Worm (Caenorhabditis elegans) whole organism, L2 larva: ENCODE data around the gene ztf-14.

ENCODE experiments used
- ZK546.5 ChIP-seq: sonication (generic microtip); optimal IDR thresholded peaks from 2 replicates; lab custom pipeline; 2017; ENCODE audit warnings: missing biosample characterization, missing genetic modification characterization
- alr-1 ChIP-seq: fragments of 150-350 bp; optimal IDR thresholded peaks from 2 replicates; lab custom pipeline; 2014; ENCODE audit warnings: missing biosample characterization, missing genetic modification characterization
- aly-2 ChIP-seq: fragments of 150-350 bp; optimal IDR thresholded peaks from 2 replicates; lab custom pipeline; 2014; ENCODE audit warnings: missing biosample characterization, missing genetic modification characterization
- ama-1 ChIP-seq: fragments of 150-350 bp; optimal IDR thresholded peaks from 2 replicates; lab custom pipeline; 2018; ENCODE audit warnings: inconsistent platforms
- ceh-82 ChIP-seq: fragments of 150-350 bp; optimal IDR thresholded peaks from 2 replicates; lab custom pipeline; 2014; ENCODE audit warnings: missing biosample characterization, missing genetic modification characterization
- nhr-10 ChIP-seq: sonication (generic microtip); optimal IDR thresholded peaks from 2 replicates; lab custom pipeline; 2017; ENCODE audit warnings: missing biosample characterization, missing genetic modification characterization
- nhr-12 ChIP-seq: fragments of 150-350 bp; optimal IDR thresholded peaks from 2 replicates; lab custom pipeline; 2014; ENCODE audit warnings: missing biosample characterization, missing genetic modification characterization
- nhr-21 ChIP-seq: fragments of 150-350 bp; optimal IDR thresholded peaks from 2 replicates; lab custom pipeline; 2014; ENCODE audit warnings: missing biosample characterization, missing genetic modification characterization
- nhr-237 ChIP-seq: fragments of 150-350 bp; optimal IDR thresholded peaks from 2 replicates; lab custom pipeline; 2014; ENCODE audit warnings: missing biosample characterization, missing genetic modification characterization
- skn-1 ChIP-seq: sonication (generic microtip); optimal IDR thresholded peaks from 2 replicates; lab custom pipeline; 2017; ENCODE audit warnings: missing biosample characterization, missing genetic modification characterization
- snpc-4 ChIP-seq: fragments of 150-350 bp; optimal IDR thresholded peaks from 2 replicates; lab custom pipeline; 2014; ENCODE audit warnings: missing biosample characterization, missing genetic modification characterization
- zag-1 ChIP-seq: fragments of 150-350 bp; optimal IDR thresholded peaks from 2 replicates; lab custom pipeline; 2014; ENCODE audit warnings: missing biosample characterization, missing genetic modification characterization
- ztf-11 ChIP-seq: sonication (generic microtip); optimal IDR thresholded peaks from 2 replicates; lab custom pipeline; 2017; ENCODE audit warnings: missing biosample characterization, missing genetic modification characterization

- TF ChIP-seq ZK546.5 (tag; lab: Kevin White, UChicago) (no peak), ztf-11 (tag; lab: Kevin White, UChicago) (no peak), ceh-82 (tag; lab: Kevin White, UChicago) (no peak), snpc-4 (tag; lab: Kevin White, UChicago) (no peak), nhr-21 (tag; lab: Kevin White, UChicago) (no peak), nhr-237 (tag; lab: Kevin White, UChicago) (no peak), alr-1 (tag; lab: Kevin White, UChicago) (no peak), nhr-12 (tag; lab: Kevin White, UChicago) (no peak), zag-1 (no peak), nhr-10 (tag; lab: Kevin White, UChicago) (no peak), ama-1 (no peak), aly-2 (tag; lab: Kevin White, UChicago) (no peak), skn-1 (no peak)
Measured at ce11 chrX:14505578-14506353, 9.9 kb downstream of the ztf-14 start.
